Fruit fly (Drosophila melanogaster) whole organism, embryonic: Measurements from ENCODE around the gene CG4955.

Experiments
- CG1024 ChIP-seq: fragments of 200-800 bp; sonication (Bioruptor generic); IDR thresholded peaks from 2 replicates; pipeline ENCODE4 v1.3.6; 2022; ENCODE audit warnings: missing biosample characterization, missing genetic modification characterization
- CG14710 ChIP-seq: fragments of 200-800 bp; sonication (Bioruptor generic); optimal IDR thresholded peaks from 3 replicates; lab custom pipeline; 2019; ENCODE audit warnings: missing biosample characterization, mild to moderate bottlenecking, missing genetic modification characterization, moderate library complexity
- ERR ChIP-seq: fragments of 200-800 bp; sonication (Bioruptor generic); optimal IDR thresholded peaks from 2 replicates; lab custom pipeline; 2016; ENCODE audit warnings: missing biosample characterization, missing genetic modification characterization
- ash1 ChIP-seq: fragments of 200-800 bp; sonication (Bioruptor generic); optimal IDR thresholded peaks from 2 replicates; lab custom pipeline; 2018; ENCODE audit warnings: missing biosample characterization, mild to moderate bottlenecking, missing genetic modification characterization
- h ChIP-seq: fragments of >200 bp; optimal IDR thresholded peaks from 2 replicates; lab custom pipeline; 2017
- lab ChIP-seq: fragments of 200-800 bp; sonication (Bioruptor generic); optimal IDR thresholded peaks from 3 replicates; lab custom pipeline; 2017; ENCODE audit warnings: missing biosample characterization, missing genetic modification characterization, mild to moderate bottlenecking, moderate library complexity, missing genetic modification reagents
- mld ChIP-seq: fragments of 200-800 bp; sonication (Bioruptor generic); IDR thresholded peaks from 3 replicates; pipeline ENCODE4 v1.3.6; 2022; ENCODE audit warnings: missing biosample characterization, missing genetic modification characterization; ENCODE audit not compliant: partially characterized antibody

DNA sequence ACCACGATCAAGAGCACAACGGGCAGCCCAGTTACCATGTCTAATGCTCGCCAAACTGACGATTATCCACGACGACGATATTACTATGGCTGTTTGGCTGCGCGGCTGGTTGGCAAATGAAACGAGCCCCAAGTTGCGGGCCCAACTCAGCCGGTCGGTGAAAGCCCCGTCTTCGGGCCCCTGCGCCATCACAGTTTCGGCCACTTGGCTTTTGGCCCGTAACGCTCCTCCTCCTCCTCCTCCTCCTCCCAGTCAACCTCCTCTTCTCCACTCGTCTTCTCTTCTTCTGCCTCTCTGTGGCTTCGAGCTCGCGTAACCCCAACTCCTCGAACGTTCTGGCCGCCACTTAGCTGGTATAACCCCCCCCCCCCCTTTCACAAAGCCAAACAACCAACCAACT is 6.3 kb downstream of the CG4955 start, which contains the start of gene CG8945:
- no peak for TF ChIP-seq ash1 (GFP tag; lab: Kevin White, UChicago)
- no peak for TF ChIP-seq lab (GFP tag; lab: Kevin White, UChicago)
- TF ChIP-seq h (lab: Kevin White, UChicago), result no peak
- TF ChIP-seq CG1024, result no peak
- TF ChIP-seq CG14710 (tag; lab: Kevin White, UChicago), result no peak
- no peak for TF ChIP-seq mld (GFP tag; lab: Robert Waterston, UW)
- no peak for TF ChIP-seq ERR (GFP tag; lab: Kevin White, UChicago)
